Worm (Caenorhabditis elegans) whole organism, mixed stage, embryonic: ENCODE data around the gene C36C9.6.

Experiments used
- M03D4.4 ChIP-seq: sonication (generic microtip); optimal IDR thresholded peaks from 2 replicates; lab custom pipeline; 2017; ENCODE audit warnings: mild to moderate bottlenecking, missing genetic modification characterization, missing compliant biosample characterization
- bed-3 ChIP-seq: fragments of 200-800 bp; sonication (Bioruptor generic); optimal IDR thresholded peaks from 3 replicates; lab custom pipeline; 2018; ENCODE audit warnings: mild to moderate bottlenecking, missing genetic modification characterization, moderate library complexity, missing compliant biosample characterization
- blmp-1 ChIP-seq: fragments of 150-350 bp; optimal IDR thresholded peaks from 2 replicates; lab custom pipeline; 2014; ENCODE audit warnings: missing biosample characterization, missing genetic modification characterization
- ceh-39 ChIP-seq: fragments of 150-350 bp; optimal IDR thresholded peaks from 2 replicates; lab custom pipeline; 2014; ENCODE audit warnings: missing biosample characterization, missing genetic modification characterization
- ceh-43 ChIP-seq: fragments of 200-800 bp; sonication (Bioruptor generic); optimal IDR thresholded peaks from 2 replicates; lab custom pipeline; 2018; ENCODE audit warnings: mild to moderate bottlenecking, missing genetic modification characterization, moderate library complexity, missing compliant biosample characterization
- ceh-83 ChIP-seq: fragments of 200-800 bp; sonication (Bioruptor generic); optimal IDR thresholded peaks from 2 replicates; lab custom pipeline; 2018; ENCODE audit warnings: mild to moderate bottlenecking, missing genetic modification characterization, missing compliant biosample characterization
- ces-1 ChIP-seq: fragments of 150-350 bp; optimal IDR thresholded peaks from 2 replicates; lab custom pipeline; 2014; ENCODE audit warnings: missing biosample characterization, missing genetic modification reagents, missing genetic modification characterization
- cnd-1 ChIP-seq: fragments of 200-800 bp; sonication (Bioruptor generic); optimal IDR thresholded peaks from 2 replicates; lab custom pipeline; 2018; ENCODE audit warnings: mild to moderate bottlenecking, missing genetic modification characterization, missing compliant biosample characterization
- drap-1 ChIP-seq: fragments of 200-800 bp; sonication (Bioruptor generic); optimal IDR thresholded peaks from 3 replicates; lab custom pipeline; 2018; ENCODE audit warnings: mild to moderate bottlenecking, missing genetic modification characterization, missing compliant biosample characterization
- elt-1 ChIP-seq: sonication (generic microtip); optimal IDR thresholded peaks from 2 replicates; lab custom pipeline; 2017; ENCODE audit warnings: missing genetic modification characterization, mild to moderate bottlenecking, missing compliant biosample characterization, antibody characterized with exemption, moderate library complexity, borderline replicate concordance; ENCODE audit not compliant: insufficient read depth
- elt-3 ChIP-seq: fragments of 150-350 bp; optimal IDR thresholded peaks from 2 replicates; lab custom pipeline; 2014; ENCODE audit warnings: missing biosample characterization, missing genetic modification characterization
- flh-1 ChIP-seq: fragments of 200-800 bp; sonication (Bioruptor generic); optimal IDR thresholded peaks from 2 replicates; lab custom pipeline; 2018; ENCODE audit warnings: mild to moderate bottlenecking, missing genetic modification characterization, moderate library complexity, missing compliant biosample characterization
- ham-2 ChIP-seq: fragments of 200-800 bp; sonication (Bioruptor generic); optimal IDR thresholded peaks from 2 replicates; lab custom pipeline; 2018; ENCODE audit warnings: mild to moderate bottlenecking, missing genetic modification characterization, missing compliant biosample characterization
- hlh-1 ChIP-seq: fragments of 150-350 bp; optimal IDR thresholded peaks from 2 replicates; lab custom pipeline; 2014; ENCODE audit warnings: missing biosample characterization, missing genetic modification reagents, missing genetic modification characterization
- lin-13 ChIP-seq: fragments of 150-350 bp; optimal IDR thresholded peaks from 2 replicates; lab custom pipeline; 2014; ENCODE audit warnings: missing biosample characterization, missing genetic modification characterization
- lin-32 ChIP-seq: fragments of 200-800 bp; sonication (Bioruptor generic); optimal IDR thresholded peaks from 2 replicates; lab custom pipeline; 2018; ENCODE audit warnings: mild to moderate bottlenecking, missing genetic modification characterization, missing compliant biosample characterization
- lsy-2 ChIP-seq: fragments of 150-350 bp; optimal IDR thresholded peaks from 2 replicates; lab custom pipeline; 2014; ENCODE audit warnings: missing biosample characterization, missing genetic modification characterization
- mab-5 ChIP-seq: fragments of 150-350 bp; optimal IDR thresholded peaks from 2 replicates; lab custom pipeline; 2014; ENCODE audit warnings: missing biosample characterization, missing genetic modification characterization
- mep-1 ChIP-seq: fragments of 150-350 bp; optimal IDR thresholded peaks from 2 replicates; lab custom pipeline; 2017; ENCODE audit warnings: missing biosample characterization, missing genetic modification reagents, missing genetic modification characterization, inconsistent platforms
- mls-2 ChIP-seq: sonication (generic microtip); optimal IDR thresholded peaks from 2 replicates; lab custom pipeline; 2016; ENCODE audit warnings: mild to moderate bottlenecking, missing genetic modification characterization, moderate library complexity, missing compliant biosample characterization
- nhr-12 ChIP-seq: fragments of 150-350 bp; optimal IDR thresholded peaks from 2 replicates; lab custom pipeline; 2014; ENCODE audit warnings: missing biosample characterization, missing genetic modification characterization
- nhr-2 ChIP-seq: fragments of 150-350 bp; optimal IDR thresholded peaks from 2 replicates; lab custom pipeline; 2014; ENCODE audit warnings: missing biosample characterization, missing genetic modification characterization
- nhr-237 ChIP-seq: fragments of 150-350 bp; optimal IDR thresholded peaks from 2 replicates; lab custom pipeline; 2014; ENCODE audit warnings: missing biosample characterization, missing genetic modification characterization
- nhr-28 ChIP-seq: fragments of 150-350 bp; optimal IDR thresholded peaks from 2 replicates; lab custom pipeline; 2014; ENCODE audit warnings: missing biosample characterization, missing genetic modification characterization
- nhr-76 ChIP-seq: sonication (generic microtip); optimal IDR thresholded peaks from 2 replicates; lab custom pipeline; 2017; ENCODE audit warnings: missing biosample characterization, missing genetic modification characterization
- pha-4 ChIP-seq: fragments of 150-350 bp; optimal IDR thresholded peaks from 2 replicates; lab custom pipeline; 2018; ENCODE audit warnings: missing biosample characterization, missing genetic modification reagents, missing genetic modification characterization
- sem-2 ChIP-seq: fragments of 200-800 bp; sonication (Bioruptor generic); optimal IDR thresholded peaks from 2 replicates; lab custom pipeline; 2018; ENCODE audit warnings: mild to moderate bottlenecking, missing genetic modification characterization, missing compliant biosample characterization
- snpc-4 ChIP-seq: fragments of 150-350 bp; optimal IDR thresholded peaks from 2 replicates; lab custom pipeline; 2014; ENCODE audit warnings: missing biosample characterization, missing genetic modification characterization
- sptf-1 ChIP-seq: sonication (generic microtip); optimal IDR thresholded peaks from 2 replicates; lab custom pipeline; 2017; ENCODE audit warnings: mild to moderate bottlenecking, missing genetic modification characterization, moderate library complexity, missing compliant biosample characterization
- tbx-8 ChIP-seq: fragments of 200-800 bp; sonication (Bioruptor generic); optimal IDR thresholded peaks from 2 replicates; lab custom pipeline; 2018; ENCODE audit warnings: mild to moderate bottlenecking, missing genetic modification characterization, moderate library complexity, missing compliant biosample characterization
- unc-120 ChIP-seq: sonication (generic microtip); optimal IDR thresholded peaks from 2 replicates; lab custom pipeline; 2017; ENCODE audit warnings: missing genetic modification characterization, missing compliant biosample characterization; ENCODE audit not compliant: poor library complexity, severe bottlenecking
- unc-39 ChIP-seq: fragments of 150-350 bp; optimal IDR thresholded peaks from 2 replicates; lab custom pipeline; 2014; ENCODE audit warnings: missing biosample characterization, missing genetic modification characterization
- unc-62 ChIP-seq: fragments of 150-350 bp; optimal IDR thresholded peaks from 2 replicates; lab custom pipeline; 2014; ENCODE audit warnings: missing biosample characterization, missing genetic modification reagents, missing genetic modification characterization
- zip-8 ChIP-seq: fragments of 150-350 bp; optimal IDR thresholded peaks from 2 replicates; lab custom pipeline; 2014; ENCODE audit warnings: missing biosample characterization, missing genetic modification characterization
- ztf-11 ChIP-seq: fragments of 150-350 bp; optimal IDR thresholded peaks from 2 replicates; lab custom pipeline; 2014; ENCODE audit warnings: missing biosample characterization, missing genetic modification characterization

C36C9.6 gene

DNA sequence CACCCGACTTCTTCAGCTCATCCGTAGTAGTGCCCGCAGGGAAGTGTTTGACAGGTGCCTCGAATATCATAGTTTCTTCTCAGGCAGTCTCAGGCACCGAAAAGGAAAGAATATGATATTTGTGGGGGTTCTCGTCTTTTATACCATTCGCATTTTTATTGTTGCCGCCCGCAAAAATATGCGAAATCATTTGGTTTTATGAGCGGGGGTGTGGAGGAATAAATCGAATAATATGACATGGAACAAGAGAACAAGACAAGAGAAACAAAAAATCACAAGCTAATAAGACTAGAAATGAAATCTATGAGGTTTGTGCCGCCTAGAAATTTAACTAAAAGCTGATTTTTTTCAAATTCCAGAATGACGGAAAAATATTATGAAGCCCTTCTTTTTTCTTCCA lies 29.6 kb upstream of the C36C9.6 start, which contains the start of gene F07G6.8:
TSS of gene F07G6.8 (minus strand) at position 101 of the 400 bp plus-strand sequence.
- TF ChIP-seq pha-4 (tag; lab: Kevin White, UChicago) (no peak), flh-1 (GFP tag; lab: Kevin White, UChicago) (no peak), lin-32 (GFP tag; lab: Kevin White, UChicago) (no peak), snpc-4 (no peak), elt-1 (tag; lab: Kevin White, UChicago) (no peak), hlh-1 (tag; lab: Kevin White, UChicago) (no peak), nhr-28 (tag; lab: Kevin White, UChicago) (no peak), sem-2 (GFP tag; lab: Kevin White, UChicago) (no peak), lin-13 (tag; lab: Kevin White, UChicago) (no peak), ham-2 (no peak), ceh-83 (GFP tag; lab: Kevin White, UChicago) (no peak), cnd-1 (tag; lab: Kevin White, UChicago) (no peak), M03D4.4 (tag; lab: Kevin White, UChicago) (no peak)

DNA sequence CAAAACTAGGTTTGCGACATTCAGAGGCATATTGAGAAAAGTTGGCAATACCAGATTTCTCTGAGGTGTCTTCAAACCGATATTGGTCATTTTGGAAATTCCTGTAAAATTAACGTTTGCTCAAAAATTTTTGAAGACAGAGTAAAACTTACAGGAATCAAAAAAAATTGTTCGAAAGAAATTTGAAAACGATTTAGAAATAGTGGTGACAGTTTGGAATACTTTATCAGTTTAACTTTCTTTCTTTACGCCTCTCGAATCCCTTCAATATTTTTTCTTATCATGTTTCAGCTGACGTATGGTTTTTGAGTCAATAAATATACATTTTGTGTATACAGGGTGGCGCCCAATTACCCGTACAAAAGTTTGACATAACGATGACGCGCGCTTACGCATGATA lies 27.7 kb upstream of the C36C9.6 start, which contains the start of gene fbxa-53:
TSS of gene fbxa-53 (minus strand) at position 101 of the 400 bp plus-strand sequence.
- TF ChIP-seq elt-1 (tag; lab: Kevin White, UChicago) (no peak), nhr-76 (no peak), hlh-1 (tag; lab: Kevin White, UChicago) (no peak), blmp-1 (tag; lab: Kevin White, UChicago) (no peak), nhr-28 (tag; lab: Kevin White, UChicago) (no peak), sptf-1 (tag; lab: Kevin White, UChicago) (no peak), mls-2 (no peak), ces-1 (GFP tag; lab: Kevin White, UChicago) (no peak), nhr-2 (no peak), M03D4.4 (tag; lab: Kevin White, UChicago) (no peak), nhr-12 (tag; lab: Kevin White, UChicago) (no peak), ceh-43 (GFP tag; lab: Kevin White, UChicago) (no peak), lin-13 (tag; lab: Kevin White, UChicago) (no peak), ztf-11 (tag; lab: Kevin White, UChicago) (no peak), elt-3 (tag; lab: Kevin White, UChicago) (no peak), drap-1 (GFP tag; lab: Kevin White, UChicago) (no peak), unc-62 (no peak), zip-8 (tag; lab: Kevin White, UChicago) (no peak), lsy-2 (tag; lab: Kevin White, UChicago) (no peak)

DNA sequence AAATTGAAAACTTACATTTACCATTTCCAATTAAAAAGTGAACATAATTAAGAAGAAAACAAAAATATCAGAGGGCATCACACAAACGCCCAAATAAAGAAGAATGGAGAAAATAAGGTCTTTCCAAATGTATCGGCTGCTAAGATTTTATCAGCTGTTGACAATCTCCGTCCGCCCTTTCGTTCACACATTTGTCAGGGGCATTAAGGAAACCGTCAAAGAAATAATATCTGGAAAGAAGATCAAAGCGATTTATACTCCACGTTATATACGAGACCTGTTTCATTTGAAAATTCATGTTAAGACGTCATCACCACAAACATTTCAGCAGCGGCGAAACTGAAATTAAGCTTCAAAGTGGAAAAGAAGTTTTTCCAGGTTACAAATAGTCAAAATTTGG lies 21.7 kb upstream of the C36C9.6 start, which contains the start of gene fbxa-52:
TSS of gene fbxa-52 (minus strand) at position 101 of the 400 bp plus-strand sequence.
- TF ChIP-seq mep-1 (tag; lab: Kevin White, UChicago) (no peak), ces-1 (GFP tag; lab: Kevin White, UChicago) (no peak), nhr-237 (tag; lab: Kevin White, UChicago) (no peak), nhr-2 (no peak), mab-5 (tag; lab: Kevin White, UChicago) (no peak), lsy-2 (tag; lab: Kevin White, UChicago) (no peak), hlh-1 (tag; lab: Kevin White, UChicago) (no peak), flh-1 (GFP tag; lab: Kevin White, UChicago) (no peak), unc-62 (no peak), ceh-39 (tag; lab: Kevin White, UChicago) (no peak), nhr-76 (no peak), lin-13 (tag; lab: Kevin White, UChicago) (no peak), mls-2 (no peak), nhr-28 (tag; lab: Kevin White, UChicago) (no peak), tbx-8 (no peak)

DNA sequence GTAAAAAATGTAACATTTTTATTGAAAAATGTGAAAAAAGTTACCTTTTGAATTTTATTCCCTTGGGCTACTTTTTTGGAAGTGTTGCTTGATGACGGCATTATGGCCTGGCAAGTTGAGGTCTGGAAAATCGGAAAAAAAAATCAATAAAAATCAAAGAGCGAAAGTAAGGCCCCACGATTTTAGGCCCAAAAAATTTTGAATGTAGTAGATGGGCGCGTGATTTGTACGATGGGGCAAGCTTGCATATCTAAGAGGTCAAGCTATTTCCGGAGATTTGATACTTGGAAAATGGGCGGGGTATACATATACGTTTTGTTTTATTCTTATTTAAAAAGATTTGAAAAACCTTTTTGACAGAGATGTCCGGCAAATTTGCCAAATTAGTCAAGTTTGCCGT lies 15.7 kb upstream of the C36C9.6 start, which contains the start of gene F07G6.5:
TSS of gene F07G6.5 (minus strand) at position 101 of the 400 bp plus-strand sequence.
- TF ChIP-seq ceh-83 (GFP tag; lab: Kevin White, UChicago) (no peak), unc-120 (tag; lab: Kevin White, UChicago) (no peak), mep-1 (tag; lab: Kevin White, UChicago) (no peak), bed-3 (GFP tag; lab: Kevin White, UChicago) (no peak), drap-1 (GFP tag; lab: Kevin White, UChicago) (no peak), cnd-1 (tag; lab: Kevin White, UChicago) (no peak), mab-5 (tag; lab: Kevin White, UChicago) (no peak), unc-39 (tag; lab: Kevin White, UChicago) (no peak), pha-4 (tag; lab: Kevin White, UChicago) (no peak), sptf-1 (tag; lab: Kevin White, UChicago) (no peak), snpc-4 (no peak), ceh-43 (GFP tag; lab: Kevin White, UChicago) (no peak), nhr-12 (tag; lab: Kevin White, UChicago) (no peak), unc-62 (no peak), tbx-8 (no peak), nhr-2 (no peak), ceh-39 (tag; lab: Kevin White, UChicago) (no peak), ham-2 (no peak)
